Fruit fly (Drosophila melanogaster) whole organism, pupa: ENCODE measurements around the gene ldbr.

Experiments used
- CG12605 ChIP-seq: fragments of 200-800 bp; sonication (Bioruptor generic); IDR thresholded peaks from 2 replicates; pipeline ENCODE4 v1.3.6; 2022; ENCODE audit warnings: missing biosample characterization, missing genetic modification characterization
- CG14655 ChIP-seq: fragments of 200-800 bp; sonication (Bioruptor generic); optimal IDR thresholded peaks from 3 replicates; lab custom pipeline; 2017; ENCODE audit warnings: mild to moderate bottlenecking, missing biosample characterization, missing genetic modification reagents, missing genetic modification characterization
- CG15710 ChIP-seq: fragments of 200-800 bp; sonication (Bioruptor generic); optimal IDR thresholded peaks from 2 replicates; lab custom pipeline; 2018; ENCODE audit warnings: missing biosample characterization, mild to moderate bottlenecking, missing genetic modification characterization, moderate library complexity
- CG34367 ChIP-seq: fragments of 200-800 bp; sonication (Bioruptor generic); optimal IDR thresholded peaks from 2 replicates; lab custom pipeline; 2018; ENCODE audit warnings: missing biosample characterization, mild to moderate bottlenecking, missing genetic modification characterization
- CG4496 ChIP-seq: fragments of 200-800 bp; sonication (Bioruptor generic); IDR thresholded peaks from 3 replicates; pipeline ENCODE4 v1.3.6; 2022; ENCODE audit warnings: missing biosample characterization, missing genetic modification characterization
- CG8301 ChIP-seq: fragments of 200-800 bp; sonication (Bioruptor generic); optimal IDR thresholded peaks from 2 replicates; lab custom pipeline; 2018; ENCODE audit warnings: missing biosample characterization, mild to moderate bottlenecking, missing genetic modification characterization
- Ets98B ChIP-seq: fragments of 200-800 bp; sonication (Bioruptor generic); IDR thresholded peaks from 2 replicates; pipeline ENCODE4 v1.3.6; 2022; ENCODE audit warnings: missing biosample characterization, missing genetic modification characterization
- gl ChIP-seq: fragments of 200-800 bp; sonication (Bioruptor generic); optimal IDR thresholded peaks from 2 replicates; lab custom pipeline; 2018; ENCODE audit warnings: missing biosample characterization, mild to moderate bottlenecking, missing genetic modification characterization
- rn ChIP-seq: fragments of 200-800 bp; sonication (Bioruptor generic); IDR thresholded peaks from 2 replicates; pipeline ENCODE4 v1.3.6; 2022; ENCODE audit warnings: missing biosample characterization, missing genetic modification characterization

DNA sequence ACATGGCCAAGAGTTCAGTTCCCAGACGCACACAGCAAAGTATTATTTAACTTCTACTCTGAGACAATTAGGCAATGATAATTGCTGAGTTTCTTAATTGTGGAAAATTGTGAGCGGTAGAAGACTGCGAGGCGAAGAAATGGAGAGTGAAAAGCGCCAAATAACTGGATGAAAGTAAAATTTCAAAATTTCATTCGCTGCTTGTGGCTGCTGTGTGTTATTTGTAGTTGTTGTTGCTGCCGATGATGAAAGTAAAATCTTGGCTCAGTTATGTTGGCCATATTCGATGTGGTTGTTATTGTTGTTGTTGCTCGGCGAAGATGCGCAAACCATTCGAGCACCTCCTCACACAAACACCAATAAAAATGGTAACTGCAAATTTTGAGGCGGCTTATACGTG, 28.7 kb downstream of the ldbr start:
- TF ChIP-seq CG34367 (tag; lab: Kevin White, UChicago) (no peak), CG8301 (no peak), CG12605 (GFP tag; lab: Robert Waterston, UW) (no peak), CG4496 (no peak), Ets98B (GFP tag; lab: Robert Waterston, UW) (no peak), CG15710 (tag; lab: Kevin White, UChicago) (no peak), rn (GFP tag; lab: Robert Waterston, UW) (no peak), gl (tag; lab: Kevin White, UChicago) (no peak), CG14655 (GFP tag; lab: Kevin White, UChicago) (no peak)
